Worm (Caenorhabditis elegans) whole organism, early embryonic: ENCODE data around the gene R02D5.7.

Source experiments
- B0310.2 ChIP-seq: sonication (generic microtip); optimal IDR thresholded peaks from 2 replicates; lab custom pipeline; 2016; ENCODE audit warnings: mild to moderate bottlenecking, missing genetic modification characterization, missing compliant biosample characterization
- F13C5.2 ChIP-seq: sonication (generic microtip); optimal IDR thresholded peaks from 2 replicates; lab custom pipeline; 2017; ENCODE audit warnings: mild to moderate bottlenecking, missing genetic modification characterization, inconsistent platforms, missing compliant biosample characterization
- aly-1 ChIP-seq: sonication (generic microtip); optimal IDR thresholded peaks from 2 replicates; lab custom pipeline; 2016; ENCODE audit warnings: missing genetic modification characterization, missing compliant biosample characterization
- ama-1 ChIP-seq: fragments of 150-350 bp; optimal IDR thresholded peaks from 2 replicates; lab custom pipeline; 2014
- ceh-13 ChIP-seq: fragments of 200-800 bp; sonication (Bioruptor generic); optimal IDR thresholded peaks from 2 replicates; lab custom pipeline; 2018; ENCODE audit warnings: mild to moderate bottlenecking, missing genetic modification characterization, missing compliant biosample characterization
- ceh-36 ChIP-seq: sonication (generic microtip); optimal IDR thresholded peaks from 2 replicates; lab custom pipeline; 2016; ENCODE audit warnings: missing genetic modification characterization, inconsistent platforms, missing compliant biosample characterization
- ets-7 ChIP-seq: sonication (generic microtip); optimal IDR thresholded peaks from 2 replicates; lab custom pipeline; 2016; ENCODE audit warnings: missing genotype, missing genetic modification characterization, missing compliant biosample characterization
- flt-1 ChIP-seq: fragments of 200-800 bp; sonication (Bioruptor generic); IDR thresholded peaks from 2 replicates; pipeline ENCODE4 v1.3.6; 2022; ENCODE audit warnings: missing genetic modification characterization, missing compliant biosample characterization
- hmbx-1 ChIP-seq: sonication (generic microtip); optimal IDR thresholded peaks from 2 replicates; lab custom pipeline; 2016; ENCODE audit warnings: mild to moderate bottlenecking, missing genetic modification characterization, missing compliant biosample characterization
- hmg-4 ChIP-seq: fragments of 200-800 bp; sonication (Bioruptor generic); optimal IDR thresholded peaks from 2 replicates; lab custom pipeline; 2018; ENCODE audit warnings: mild to moderate bottlenecking, missing genetic modification characterization, missing compliant biosample characterization
- hnd-1 ChIP-seq: sonication (generic microtip); optimal IDR thresholded peaks from 2 replicates; lab custom pipeline; 2016; ENCODE audit warnings: missing genetic modification characterization, missing compliant biosample characterization
- pes-1 ChIP-seq: fragments of 200-800 bp; sonication (Bioruptor generic); IDR thresholded peaks from 2 replicates; pipeline ENCODE4 v1.3.6; 2022; ENCODE audit warnings: missing genetic modification reagents, missing genetic modification characterization, missing compliant biosample characterization
- scrt-1 ChIP-seq: fragments of 200-800 bp; sonication (Bioruptor generic); IDR thresholded peaks from 2 replicates; pipeline ENCODE4 v1.3.6; 2022; ENCODE audit warnings: missing genetic modification characterization, missing compliant biosample characterization
- sea-1 ChIP-seq: fragments of 200-800 bp; sonication (Bioruptor generic); conservative IDR thresholded peaks from 2 replicates; pipeline ENCODE4 v1.3.6; 2022; ENCODE audit warnings: missing genetic modification characterization, missing compliant biosample characterization
- tbx-11 ChIP-seq: fragments of 200-800 bp; sonication (Bioruptor generic); IDR thresholded peaks from 2 replicates; pipeline ENCODE4 v1.3.6; 2022; ENCODE audit warnings: missing genetic modification characterization, missing compliant biosample characterization
- tbx-37 ChIP-seq: fragments of 200-800 bp; sonication (Bioruptor generic); conservative IDR thresholded peaks from 2 replicates; pipeline ENCODE4 v1.3.6; 2022; ENCODE audit warnings: missing genetic modification reagents, missing genetic modification characterization, missing compliant biosample characterization
- tra-4 ChIP-seq: sonication (generic microtip); optimal IDR thresholded peaks from 2 replicates; lab custom pipeline; 2017; ENCODE audit warnings: missing genetic modification characterization, missing compliant biosample characterization

R02D5.7 gene

DNA sequence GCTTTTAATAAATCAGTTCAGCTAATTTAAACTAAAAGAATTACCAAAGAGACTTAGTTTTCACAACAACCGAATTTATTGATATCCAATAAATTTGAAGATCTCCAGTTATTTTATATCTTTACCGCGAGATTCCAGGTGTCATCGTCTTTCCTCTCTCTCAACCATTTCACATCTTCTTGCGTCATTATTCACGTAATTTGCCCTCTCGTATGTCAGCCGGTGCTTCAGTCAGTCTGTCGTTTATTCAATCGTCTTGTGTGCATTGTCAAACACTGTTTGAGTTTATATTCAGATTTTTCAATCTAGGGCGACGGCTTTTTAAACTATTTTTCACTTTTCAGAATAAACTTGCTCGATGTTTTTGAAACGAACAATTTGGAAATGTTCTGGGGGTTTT, 43.9 kb downstream of the R02D5.7 start:
- TF ChIP-seq scrt-1 (GFP tag; lab: Robert Waterston, UW) (no peak), tra-4 (tag; lab: Kevin White, UChicago) (no peak), ets-7 (tag; lab: Kevin White, UChicago) (no peak), B0310.2 (no peak)

ce11 chrV:14436195-14436594, 45.1 kb downstream of the R02D5.7 start:
- TF ChIP-seq flt-1 (no peak), hnd-1 (tag; lab: Kevin White, UChicago) (no peak), pes-1 (GFP tag; lab: Robert Waterston, UW) (no peak), tbx-11 (GFP tag; lab: Robert Waterston, UW) (no peak), ceh-13 (no peak), B0310.2 (no peak), ceh-36 (no peak), scrt-1 (GFP tag; lab: Robert Waterston, UW) (no peak), tra-4 (tag; lab: Kevin White, UChicago) (no peak), ama-1 (lab: Kevin White, UChicago) (no peak), ets-7 (tag; lab: Kevin White, UChicago) (no peak), sea-1 (no peak), F13C5.2 (no peak)

DNA sequence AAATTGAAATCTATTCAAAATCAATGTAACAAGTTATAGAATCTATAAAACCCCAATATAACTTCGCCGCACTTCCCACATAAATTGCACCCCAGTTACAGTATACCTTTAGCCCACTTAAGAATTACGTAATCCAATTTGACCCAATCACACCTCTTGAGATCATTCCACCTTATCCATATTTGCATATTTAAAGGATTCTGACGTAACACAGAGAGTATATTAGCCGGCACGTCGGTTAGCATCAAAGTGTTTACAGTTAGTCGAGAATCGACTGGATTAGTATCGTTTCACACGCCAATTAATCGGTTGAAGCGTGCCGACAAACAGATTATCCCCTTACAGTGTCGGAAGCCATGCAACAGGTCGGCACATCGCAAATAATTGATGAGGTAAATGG, 47.7 kb downstream of the R02D5.7 start:
- TF ChIP-seq ceh-36 (peak; percentile 71), ceh-13 (no peak)

DNA sequence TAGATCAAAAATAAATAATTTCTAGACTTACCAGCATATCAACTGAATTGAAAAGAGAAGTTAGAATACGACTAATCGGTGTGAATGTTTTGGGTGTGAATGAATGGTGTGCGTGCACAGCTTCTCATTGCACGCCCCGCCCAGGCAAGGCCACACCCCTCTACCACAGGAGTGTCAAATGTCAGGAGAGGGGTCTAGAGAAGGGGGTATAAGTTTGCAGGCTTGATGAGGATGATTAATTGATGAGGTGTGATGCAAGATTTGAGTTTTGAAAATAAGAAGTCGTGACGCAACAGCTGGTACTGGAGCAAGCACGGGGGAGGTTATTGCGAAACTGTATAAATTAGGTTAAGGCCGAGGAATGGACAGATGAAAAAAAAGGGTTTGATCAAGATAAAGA, 49.0 kb downstream of the R02D5.7 start, which contains the start of gene egl-1:
Gene egl-1 (minus strand): TSS at position 101 of the 400 bp plus-strand sequence.
- TF ChIP-seq ama-1 (lab: Kevin White, UChicago) (no peak), F13C5.2 (no peak), B0310.2 (no peak), ceh-13 (no peak), tbx-11 (GFP tag; lab: Robert Waterston, UW) (no peak), pes-1 (GFP tag; lab: Robert Waterston, UW) (no peak), ceh-36 (no peak), sea-1 (no peak), scrt-1 (GFP tag; lab: Robert Waterston, UW) (no peak), hmg-4 (GFP tag; lab: Kevin White, UChicago) (no peak), flt-1 (no peak), ets-7 (tag; lab: Kevin White, UChicago) (no peak), aly-1 (no peak), hnd-1 (tag; lab: Kevin White, UChicago) (no peak), hmbx-1 (tag; lab: Kevin White, UChicago) (no peak), tra-4 (tag; lab: Kevin White, UChicago) (no peak), tbx-37 (no peak)
